Fruit fly (Drosophila melanogaster) whole organism, prepupa: ENCODE measurements around the gene CG12054.
A peak's percentile ranks its signal among the peaks of the same experiment; 100 is the strongest.

Experiments used
- Blimp-1 ChIP-seq: fragments of 200-800 bp; sonication (Bioruptor generic); optimal IDR thresholded peaks from 3 replicates; lab custom pipeline; 2017; ENCODE audit warnings: missing biosample characterization, missing genetic modification characterization, mild to moderate bottlenecking, moderate library complexity, missing genetic modification reagents
- CG10669 ChIP-seq: fragments of 200-800 bp; sonication (Bioruptor generic); optimal IDR thresholded peaks from 3 replicates; lab custom pipeline; 2018; ENCODE audit warnings: missing biosample characterization, mild to moderate bottlenecking, missing genetic modification characterization, moderate library complexity
- CG11294 ChIP-seq: fragments of 200-800 bp; sonication (Bioruptor generic); IDR thresholded peaks from 2 replicates; pipeline ENCODE4 v1.3.6; 2022; ENCODE audit warnings: missing biosample characterization, missing genetic modification characterization
- CG11762 ChIP-seq: fragments of 200-800 bp; sonication (Bioruptor generic); optimal IDR thresholded peaks from 3 replicates; lab custom pipeline; 2016; ENCODE audit warnings: missing biosample characterization, missing genetic modification characterization; ENCODE audit not compliant: insufficient read depth
- CG15336 ChIP-seq: fragments of 200-800 bp; sonication (Bioruptor generic); IDR thresholded peaks from 2 replicates; pipeline ENCODE4 v1.3.6; 2022; ENCODE audit warnings: missing biosample characterization, missing genetic modification characterization
- CG31627 ChIP-seq: fragments of 200-800 bp; sonication (Bioruptor generic); optimal IDR thresholded peaks from 3 replicates; lab custom pipeline; 2016; ENCODE audit warnings: missing biosample characterization, missing genetic modification characterization
- CG32006 ChIP-seq: fragments of 200-800 bp; sonication (Bioruptor generic); optimal IDR thresholded peaks from 3 replicates; lab custom pipeline; 2017; ENCODE audit warnings: missing biosample characterization, mild to moderate bottlenecking, missing genetic modification characterization
- CG4318 ChIP-seq: fragments of 200-800 bp; sonication (Bioruptor generic); optimal IDR thresholded peaks from 3 replicates; lab custom pipeline; 2017; ENCODE audit warnings: missing biosample characterization, mild to moderate bottlenecking, missing genetic modification characterization
- CG6792 ChIP-seq: fragments of 200-800 bp; sonication (Bioruptor generic); optimal IDR thresholded peaks from 3 replicates; lab custom pipeline; 2016; ENCODE audit warnings: missing biosample characterization, missing genetic modification characterization
- CG6854 ChIP-seq: fragments of 200-800 bp; sonication (Bioruptor generic); optimal IDR thresholded peaks from 2 replicates; lab custom pipeline; 2017; ENCODE audit warnings: missing biosample characterization, mild to moderate bottlenecking, missing genetic modification characterization
- CG8119 ChIP-seq: fragments of 200-800 bp; sonication (Bioruptor generic); IDR thresholded peaks from 3 replicates; pipeline ENCODE4 v1.3.6; 2022; ENCODE audit warnings: missing biosample characterization, missing genetic modification characterization
- CG8319 ChIP-seq: fragments of 200-800 bp; sonication (Bioruptor generic); optimal IDR thresholded peaks from 3 replicates; lab custom pipeline; 2016; ENCODE audit warnings: missing biosample characterization, missing genetic modification characterization
- CG9139 ChIP-seq: fragments of 200-800 bp; sonication (Bioruptor generic); optimal IDR thresholded peaks from 3 replicates; lab custom pipeline; 2017; ENCODE audit warnings: missing biosample characterization, mild to moderate bottlenecking, missing genetic modification characterization
- Eip75B ChIP-seq: fragments of 200-800 bp; sonication (Bioruptor generic); optimal IDR thresholded peaks from 3 replicates; lab custom pipeline; 2016; ENCODE audit warnings: missing biosample characterization, missing genetic modification characterization
- Eip78C ChIP-seq: fragments of 200-800 bp; sonication (Bioruptor generic); peaks from one replicate; lab custom pipeline; 2016; ENCODE audit warnings: missing biosample characterization, missing genetic modification characterization
- Eip93F ChIP-seq: fragments of 200-800 bp; sonication (Bioruptor generic); optimal IDR thresholded peaks from 2 replicates; lab custom pipeline; 2016; ENCODE audit warnings: missing biosample characterization, mild to moderate bottlenecking, missing genetic modification characterization
- Ets96B ChIP-seq: fragments of 200-800 bp; optimal IDR thresholded peaks from 2 replicates; lab custom pipeline; 2019; ENCODE audit warnings: missing biosample characterization, mild to moderate bottlenecking, missing genetic modification characterization, moderate library complexity
- Hr38 ChIP-seq: sonication (Bioruptor generic); optimal IDR thresholded peaks from 2 replicates; lab custom pipeline; 2016; ENCODE audit warnings: missing biosample characterization, missing genetic modification characterization
- Hr39 ChIP-seq: fragments of 200-800 bp; sonication (Bioruptor generic); optimal IDR thresholded peaks from 2 replicates; lab custom pipeline; 2016; ENCODE audit warnings: missing biosample characterization, missing genetic modification characterization
- Hr4 ChIP-seq: fragments of 200-800 bp; sonication (Bioruptor generic); optimal IDR thresholded peaks from 3 replicates; lab custom pipeline; 2016; ENCODE audit warnings: missing biosample characterization, missing genetic modification characterization
- Lpt ChIP-seq: fragments of 200-800 bp; sonication (Bioruptor generic); optimal IDR thresholded peaks from 3 replicates; lab custom pipeline; 2016; ENCODE audit warnings: missing biosample characterization, missing genetic modification characterization
- Met ChIP-seq: fragments of 200-800 bp; sonication (Bioruptor generic); optimal IDR thresholded peaks from 3 replicates; lab custom pipeline; 2016; ENCODE audit warnings: missing biosample characterization, missing genetic modification characterization
- Smox ChIP-seq: fragments of 200-800 bp; sonication (Bioruptor generic); optimal IDR thresholded peaks from 3 replicates; lab custom pipeline; 2016; ENCODE audit warnings: missing biosample characterization, missing genetic modification characterization
- Sox102F ChIP-seq: fragments of 200-800 bp; sonication (Bioruptor generic); optimal IDR thresholded peaks from 2 replicates; lab custom pipeline; 2016; ENCODE audit warnings: missing biosample characterization, mild to moderate bottlenecking, missing genetic modification characterization
- Sox14 ChIP-seq: fragments of 200-800 bp; sonication (Bioruptor generic); optimal IDR thresholded peaks from 3 replicates; lab custom pipeline; 2016; ENCODE audit warnings: missing biosample characterization, missing genetic modification characterization
- achi ChIP-seq: fragments of 200-800 bp; sonication (Bioruptor generic); optimal IDR thresholded peaks from 3 replicates; lab custom pipeline; 2016; ENCODE audit warnings: missing biosample characterization, missing genetic modification characterization
- cyc ChIP-seq: fragments of 200-800 bp; sonication (Bioruptor generic); optimal IDR thresholded peaks from 3 replicates; lab custom pipeline; 2016; ENCODE audit warnings: missing biosample characterization, missing genetic modification characterization
- dsx ChIP-seq: fragments of 200-800 bp; optimal IDR thresholded peaks from 3 replicates; lab custom pipeline; 2019; ENCODE audit warnings: missing biosample characterization, mild to moderate bottlenecking, missing genetic modification characterization, moderate library complexity; ENCODE audit not compliant: poor library complexity, severe bottlenecking
- esn ChIP-seq: fragments of 200-800 bp; sonication (Bioruptor generic); optimal IDR thresholded peaks from 2 replicates; lab custom pipeline; 2016; ENCODE audit warnings: missing biosample characterization, mild to moderate bottlenecking, missing genetic modification characterization, moderate library complexity
- fd85E ChIP-seq: fragments of 200-800 bp; sonication (Bioruptor generic); optimal IDR thresholded peaks from 3 replicates; lab custom pipeline; 2016; ENCODE audit warnings: missing biosample characterization, missing genetic modification characterization
- fkh ChIP-seq: fragments of 200-800 bp; sonication (Bioruptor generic); optimal IDR thresholded peaks from 3 replicates; lab custom pipeline; 2017; ENCODE audit warnings: missing biosample characterization, mild to moderate bottlenecking, missing genetic modification characterization, moderate library complexity
- net ChIP-seq: fragments of 200-800 bp; sonication (Bioruptor generic); optimal IDR thresholded peaks from 3 replicates; lab custom pipeline; 2016; ENCODE audit warnings: missing biosample characterization, missing genetic modification characterization
- ss ChIP-seq, 2 experiments: fragments of 200-800 bp; sonication (Bioruptor generic); optimal IDR thresholded peaks; 2 replicates in 1 of 2; 3 replicates in 1 of 2; lab custom pipeline; 2017 to 2018; ENCODE audit warnings: mild to moderate bottlenecking in 2 of 2, missing biosample characterization in 2 of 2, missing genetic modification characterization in 2 of 2, moderate library complexity in 1 of 2
- svp ChIP-seq: fragments of 200-800 bp; sonication (Bioruptor generic); peaks from one replicate; lab custom pipeline; 2016; ENCODE audit warnings: missing biosample characterization, missing genetic modification characterization
- topi ChIP-seq: fragments of 200-800 bp; sonication (Bioruptor generic); optimal IDR thresholded peaks from 3 replicates; lab custom pipeline; 2016; ENCODE audit warnings: missing biosample characterization, missing genetic modification characterization
- vri ChIP-seq: fragments of 200-800 bp; sonication (Bioruptor generic); optimal IDR thresholded peaks from 3 replicates; lab custom pipeline; 2016; ENCODE audit warnings: missing biosample characterization, mild to moderate bottlenecking, missing genetic modification characterization

CG12054 gene

DNA sequence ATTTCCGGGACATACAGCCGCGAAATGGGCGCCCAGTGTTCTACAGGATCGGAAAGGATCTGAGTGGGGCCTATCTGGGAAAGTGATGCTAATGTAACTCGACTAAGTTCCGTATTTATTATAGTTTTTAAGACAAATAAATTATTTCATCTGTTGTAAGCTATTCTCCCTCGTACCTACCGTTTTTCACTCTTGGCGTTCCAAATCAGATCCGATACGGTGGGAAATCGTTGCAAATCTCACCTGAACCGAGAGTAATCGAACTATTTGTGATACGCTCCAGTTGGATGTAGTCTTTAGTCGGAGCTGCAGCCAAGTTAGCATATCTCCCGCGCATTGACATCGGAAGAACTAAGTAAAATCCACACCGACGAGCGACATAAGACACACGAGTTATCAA is 39.4 kb downstream of the CG12054 start, which contains the start of gene CAH16:
Gene CAH16, plus strand, starts transcription at position 301 of the 400 bp plus-strand sequence.
- TF ChIP-seq CG11294 (GFP tag; lab: Robert Waterston, UW): no peak
- TF ChIP-seq Hr4 (GFP tag; lab: Kevin White, UChicago): no peak
- no peak for TF ChIP-seq Sox14 (GFP tag; lab: Kevin White, UChicago)
- no peak for TF ChIP-seq CG31627 (GFP tag; lab: Kevin White, UChicago)
- no peak for TF ChIP-seq Ets96B (tag; lab: Kevin White, UChicago)

DNA sequence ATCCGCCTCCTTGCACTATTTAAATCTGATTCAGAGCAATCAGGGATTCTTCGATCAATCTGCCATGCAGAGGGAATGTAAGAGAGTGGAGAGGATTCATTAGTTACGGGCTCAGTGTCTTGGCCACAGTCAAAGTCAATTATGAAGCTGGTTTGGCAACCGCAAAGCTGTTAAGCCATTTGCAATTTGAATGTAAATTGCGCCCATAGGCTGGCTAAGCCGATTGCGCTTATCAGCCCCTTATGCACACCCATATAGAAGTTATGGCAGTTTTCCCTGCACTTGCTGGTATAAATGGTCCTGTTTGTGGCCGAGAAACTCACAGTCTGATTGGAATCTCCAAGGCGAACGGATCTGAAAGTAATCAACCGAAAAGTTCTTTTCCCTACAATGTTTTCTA is 41.8 kb downstream of the CG12054 start, which contains the start of gene CAH5:
Gene CAH5, plus strand, starts transcription at position 301 of the 400 bp plus-strand sequence.
- TF ChIP-seq Eip75B (GFP tag; lab: Kevin White, UChicago): no peak
- no peak for TF ChIP-seq Met
- TF ChIP-seq Hr38: no peak
- no peak for TF ChIP-seq CG6792
- TF ChIP-seq CG8319 (GFP tag; lab: Kevin White, UChicago): no peak
- TF ChIP-seq Ets96B (tag; lab: Kevin White, UChicago): no peak
- TF ChIP-seq esn (GFP tag; lab: Kevin White, UChicago): no peak
- no peak for TF ChIP-seq CG6854 (GFP tag; lab: Kevin White, UChicago)
- TF ChIP-seq CG31627 (GFP tag; lab: Kevin White, UChicago): no peak
- TF ChIP-seq CG9139: no peak
- no peak for TF ChIP-seq Smox (GFP tag; lab: Kevin White, UChicago)
- TF ChIP-seq vri (GFP tag; lab: Kevin White, UChicago): no peak
- TF ChIP-seq Hr4 (GFP tag; lab: Kevin White, UChicago): no peak
- TF ChIP-seq Blimp-1 (GFP tag; lab: Kevin White, UChicago): no peak
- TF ChIP-seq Eip78C (GFP tag; lab: Kevin White, UChicago): no peak
- TF ChIP-seq Eip93F (GFP tag; lab: Kevin White, UChicago): no peak

DNA sequence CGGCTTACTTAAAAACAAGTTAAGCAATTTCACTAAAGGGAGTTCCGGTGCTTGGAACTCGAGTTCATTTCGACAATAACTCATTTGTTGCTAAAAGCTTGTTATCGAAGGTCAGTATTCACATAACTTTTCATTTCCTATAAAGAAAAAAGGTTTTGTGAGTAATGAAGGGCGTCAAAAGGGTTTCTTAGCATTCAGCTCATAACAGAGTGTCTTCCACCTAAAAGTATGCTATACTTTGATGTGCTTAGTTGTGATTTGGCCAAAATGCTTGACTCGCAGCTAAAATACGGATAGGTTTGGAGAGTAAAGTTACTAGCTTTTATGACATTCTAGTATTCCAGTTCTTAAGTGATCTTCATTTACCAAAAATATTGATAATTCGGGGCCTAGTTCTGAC is 43.4 kb downstream of the CG12054 start:
- no peak for TF ChIP-seq CG10669

DNA sequence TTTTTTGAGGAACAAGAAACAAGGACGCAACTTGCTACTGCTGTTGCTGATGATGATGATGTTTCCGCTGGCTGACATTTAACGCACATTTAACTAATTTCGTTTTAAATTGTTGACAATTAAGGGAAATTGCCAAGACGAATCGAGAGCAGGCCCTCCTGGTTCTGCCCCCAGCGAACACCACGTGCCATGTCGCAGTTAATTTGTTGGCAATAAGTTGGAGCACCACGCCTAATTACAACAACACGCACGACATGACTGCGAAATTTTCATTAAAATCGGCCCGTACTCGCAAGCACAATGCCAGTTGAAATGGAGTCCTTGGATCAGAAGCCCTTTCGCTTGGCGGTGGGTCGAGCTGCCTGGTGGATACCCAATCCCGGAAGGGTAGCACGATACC is 44.9 kb downstream of the CG12054 start, which contains the start of gene ppk24:
Gene ppk24, plus strand, starts transcription at position 301 of the 400 bp plus-strand sequence.
- TF ChIP-seq topi (GFP tag; lab: Kevin White, UChicago) (no peak), CG9139 (no peak), cyc (GFP tag; lab: Kevin White, UChicago) (no peak), Eip78C (GFP tag; lab: Kevin White, UChicago) (no peak), Blimp-1 (GFP tag; lab: Kevin White, UChicago) (no peak), Eip93F (GFP tag; lab: Kevin White, UChicago) (no peak), dsx (no peak), CG11762 (GFP tag; lab: Kevin White, UChicago) (no peak)

DNA sequence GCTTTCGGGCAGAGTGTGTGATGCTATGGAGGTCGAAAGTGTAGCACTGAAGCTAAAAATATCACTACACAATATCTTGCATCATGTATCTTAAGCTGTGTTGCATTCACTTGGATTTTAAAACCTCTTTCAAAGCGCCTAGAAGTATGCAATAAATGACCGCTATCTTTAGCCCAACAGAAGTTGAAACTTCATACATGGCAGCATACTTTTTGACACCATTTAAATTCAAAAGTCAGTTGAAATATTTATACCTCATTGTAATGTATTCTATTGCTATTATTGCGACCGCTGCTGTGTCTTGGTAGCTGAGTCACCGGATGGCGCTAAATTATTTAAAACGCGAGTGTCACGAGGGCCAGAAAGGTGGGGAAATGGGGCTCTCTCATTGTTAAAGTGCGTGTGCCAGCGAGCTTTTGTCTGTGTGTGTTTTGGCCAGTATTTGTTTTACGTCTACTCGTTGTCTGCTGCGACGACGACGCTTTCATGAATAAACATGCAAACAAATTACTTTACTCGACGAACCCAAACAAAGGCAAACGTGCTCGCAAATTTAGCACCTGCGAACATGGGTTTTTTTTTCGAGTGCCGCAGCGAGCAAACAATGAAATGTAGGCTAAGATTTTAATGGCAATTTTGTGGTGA is 50.4 kb downstream of the CG12054 start:
- TF ChIP-seq Blimp-1 (GFP tag; lab: Kevin White, UChicago) (no peak), fd85E (GFP tag; lab: Kevin White, UChicago) (no peak), CG32006 (GFP tag; lab: Kevin White, UChicago) (peak; percentile 37), svp (peak; percentile 31), Smox (GFP tag; lab: Kevin White, UChicago) (no peak), Hr38 (no peak), Lpt (GFP tag; lab: Kevin White, UChicago) (no peak), Hr39 (GFP tag; lab: Kevin White, UChicago) (no peak), Eip78C (GFP tag; lab: Kevin White, UChicago) (peak; percentile 55), Eip75B (GFP tag; lab: Kevin White, UChicago) (peak; percentile 18), CG4318 (GFP tag; lab: Kevin White, UChicago) (no peak), Sox102F (peak; percentile 7), ss (GFP tag; optimal IDR thresholded peaks at IDR 0.05; lab: Kevin White, UChicago) (no peak), CG8119 (GFP tag; lab: Robert Waterston, UW) (0 out of 3 replicates have a peak, but pooled peaks have one; percentile 19), fkh (peak; percentile 75), CG15336 (GFP tag; lab: Robert Waterston, UW) (peak; percentile 37), achi (GFP tag; lab: Kevin White, UChicago) (peak; percentile 9), Sox14 (GFP tag; lab: Kevin White, UChicago) (no peak), net (GFP tag; lab: Kevin White, UChicago) (no peak), esn (GFP tag; lab: Kevin White, UChicago) (peak; percentile 19), Hr4 (GFP tag; lab: Kevin White, UChicago) (peak; percentile 23), CG10669 (no peak), Met (peak; percentile 9), CG11762 (GFP tag; lab: Kevin White, UChicago) (no peak)
- TF ChIP-seq, all 60 proteins: peak for 12
